Fruit fly (Drosophila melanogaster) S2 (cell line): Measurements from ENCODE around the gene RapGAP1.

Experiments used
- CG8478 ChIP-seq: fragments of >200 bp; optimal IDR thresholded peaks from 2 replicates; lab custom pipeline; 2018
- CTCF ChIP-seq, 2 experiments: fragments of >200 bp; optimal IDR thresholded peaks; 2 replicates each; lab custom pipeline; 2018

The RapGAP1 gene

DNA sequence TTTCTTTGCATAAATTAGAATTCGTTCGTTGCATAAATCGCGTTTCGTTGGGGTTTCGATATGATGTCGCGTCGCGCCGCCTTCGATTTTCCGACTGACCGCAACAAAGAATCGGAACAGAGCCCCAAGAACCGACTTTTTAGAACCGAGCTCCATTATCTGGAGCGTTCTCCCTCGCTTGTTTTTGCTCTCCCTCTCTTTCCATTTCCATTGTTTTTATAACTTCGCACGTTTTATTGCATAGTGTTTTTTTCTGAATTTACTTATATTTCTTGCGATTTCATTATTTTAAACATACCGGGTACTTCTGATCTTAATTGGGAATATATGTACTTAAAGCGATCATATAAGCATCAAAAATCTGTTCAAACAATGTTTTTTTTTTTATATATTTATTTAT lies at the start of gene RapGAP1:
TSS of gene RapGAP1 (minus strand) at position 101 of the 400 bp plus-strand sequence.
- TF ChIP-seq CG8478 (lab: Kevin White, UChicago) (no peak), CTCF (optimal IDR thresholded peaks at IDR 0.05; lab: Kevin White, UChicago) (no peak)

DNA sequence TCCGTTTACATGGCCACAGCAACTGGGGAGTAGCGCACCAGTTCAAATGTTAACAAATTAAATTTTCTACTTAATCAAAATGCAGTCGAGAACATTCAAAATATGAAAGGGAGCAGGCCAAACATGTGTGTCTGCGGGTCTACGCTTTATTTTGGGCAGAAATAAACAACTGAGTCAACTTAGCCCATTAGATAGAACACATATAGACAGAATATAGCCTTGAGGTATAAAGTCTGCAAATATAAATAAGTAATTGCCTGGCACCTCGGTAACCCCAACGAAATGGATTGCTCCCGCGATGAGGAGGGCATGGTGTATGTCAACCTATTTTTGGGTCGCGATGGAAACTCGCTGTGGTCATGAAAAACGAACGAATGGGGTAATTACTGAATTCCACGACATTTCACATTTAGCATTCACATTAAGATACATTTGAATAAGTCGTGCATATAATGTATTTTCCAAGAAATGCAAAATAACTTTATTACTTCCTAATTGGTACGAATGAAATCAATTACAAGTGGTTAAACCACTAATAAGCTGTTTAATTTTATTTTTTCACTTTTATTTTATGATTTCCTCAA lies 49.7 kb upstream of the RapGAP1 start:
- TF ChIP-seq CG8478 (lab: Kevin White, UChicago) (no peak), CTCF (optimal IDR thresholded peaks at IDR 0.05; lab: Kevin White, UChicago) (no peak)

DNA sequence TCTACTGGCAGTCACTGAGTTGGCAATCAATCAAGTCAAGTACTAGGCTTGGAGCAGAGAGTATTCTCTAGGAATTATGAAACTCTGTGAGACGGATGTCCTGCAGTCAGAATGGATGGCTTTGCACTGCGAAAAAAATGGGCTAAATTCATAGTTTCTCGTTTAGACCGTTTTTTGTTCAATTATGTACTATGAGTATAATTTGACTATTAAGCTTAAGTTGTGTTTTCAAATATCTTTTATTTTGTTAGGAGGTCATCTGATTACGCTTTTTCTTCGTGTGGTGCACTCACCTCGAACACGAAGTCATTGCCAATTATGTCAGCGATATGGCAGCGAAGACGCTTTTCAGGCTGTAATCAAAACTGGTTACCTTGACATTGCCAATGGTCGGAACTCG lies 48.7 kb upstream of the RapGAP1 start:
- TF ChIP-seq CTCF (optimal IDR thresholded peaks at IDR 0.05; lab: Kevin White, UChicago) = no peak
- no peak for TF ChIP-seq CG8478 (lab: Kevin White, UChicago)

DNA sequence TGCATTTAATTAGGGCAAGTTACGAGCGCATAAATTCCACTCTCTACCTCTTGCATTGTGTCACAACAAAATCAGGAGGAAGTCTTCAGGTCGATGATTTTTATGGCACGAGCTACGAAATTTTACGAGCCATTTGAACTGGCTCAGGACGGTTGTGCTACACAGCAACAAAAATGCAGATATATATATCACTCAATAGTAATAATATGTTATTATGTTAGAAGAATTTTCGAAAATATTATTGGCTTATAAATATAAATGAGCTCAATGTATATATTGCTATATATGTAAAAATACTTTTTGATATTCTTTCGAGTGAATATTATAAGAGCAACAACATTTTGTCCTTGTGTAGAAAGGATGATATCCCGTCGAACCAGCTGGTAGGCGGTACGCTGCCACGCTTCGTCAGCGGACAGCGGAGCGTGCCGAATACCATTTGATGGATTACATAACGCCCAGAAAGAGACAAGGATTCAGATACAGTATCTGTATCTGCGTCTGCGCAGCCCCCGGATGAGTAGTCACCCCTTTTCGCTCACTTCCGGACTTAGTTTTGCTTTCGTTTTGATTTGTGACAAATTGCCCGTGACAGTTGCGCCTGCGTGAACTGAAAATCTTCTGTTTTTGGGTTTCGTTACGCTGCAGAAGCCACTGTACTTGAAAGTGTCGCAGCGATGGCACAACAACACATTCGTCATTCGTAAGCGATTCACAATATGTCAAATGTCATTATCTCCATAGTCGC lies 45.5 kb upstream of the RapGAP1 start:
- TF ChIP-seq CG8478 (lab: Kevin White, UChicago) (no peak), CTCF (optimal IDR thresholded peaks at IDR 0.05; lab: Kevin White, UChicago) (no peak)

DNA sequence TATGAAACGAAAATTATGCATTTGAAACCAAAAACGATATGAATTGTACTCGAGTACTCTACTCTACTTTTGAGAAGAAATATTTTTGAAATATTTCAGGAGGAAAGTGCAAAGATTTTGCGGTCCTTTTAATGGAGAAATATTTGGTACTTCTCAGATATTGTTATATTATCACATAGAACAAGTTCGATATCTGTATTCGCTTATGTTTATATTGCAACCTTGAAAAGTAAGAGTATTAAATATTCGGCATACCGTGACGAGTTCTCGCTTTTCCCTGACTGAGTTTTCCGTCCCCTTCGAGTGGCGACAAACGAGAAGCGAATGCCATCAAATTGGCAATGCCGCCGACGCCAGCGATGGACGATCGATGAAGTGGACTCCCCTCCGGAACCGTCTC lies 42.9 kb upstream of the RapGAP1 start:
- TF ChIP-seq CTCF (optimal IDR thresholded peaks at IDR 0.05; lab: Kevin White, UChicago) (no peak), CG8478 (lab: Kevin White, UChicago) (no peak)

DNA sequence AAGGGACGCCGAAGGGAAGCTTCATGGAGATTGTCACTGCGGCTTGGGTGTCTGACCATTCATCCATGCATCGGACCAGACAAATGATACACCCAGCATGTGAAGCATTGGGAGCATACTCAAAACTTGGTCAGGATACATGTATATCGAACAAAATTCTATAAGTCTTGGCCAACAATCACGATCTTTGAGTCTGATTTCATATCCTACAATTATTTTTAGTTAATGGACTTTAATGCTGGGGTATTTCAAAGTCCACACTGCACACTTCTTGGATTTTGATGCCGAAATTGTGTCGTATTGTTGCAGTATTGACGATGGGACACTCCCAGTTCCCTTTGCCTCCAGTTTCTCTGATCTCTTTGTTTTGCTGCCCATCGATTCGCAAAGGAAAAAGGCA lies 40.5 kb upstream of the RapGAP1 start:
- no peak for TF ChIP-seq CG8478 (lab: Kevin White, UChicago)
- no peak for TF ChIP-seq CTCF (optimal IDR thresholded peaks at IDR 0.05; lab: Kevin White, UChicago)

DNA sequence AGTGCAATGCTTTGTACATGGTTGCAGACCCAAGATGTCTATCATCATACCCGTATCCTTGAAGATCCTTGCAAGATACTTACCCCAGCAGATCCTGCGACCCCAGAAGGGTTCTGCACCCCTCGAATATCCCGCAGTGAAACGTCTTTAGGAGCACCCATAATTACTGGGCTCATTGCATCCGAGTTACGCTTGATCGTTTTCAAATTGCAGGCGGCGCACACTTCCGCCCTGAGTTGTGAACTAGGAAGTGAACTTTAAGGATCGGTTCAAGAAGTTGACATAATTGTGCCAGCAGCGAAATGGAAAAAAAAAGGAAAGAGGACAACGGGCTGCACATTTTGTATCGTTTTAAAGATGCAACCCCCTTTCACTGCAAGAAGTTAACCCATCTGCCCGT lies 39.8 kb upstream of the RapGAP1 start:
- TF ChIP-seq CG8478 (lab: Kevin White, UChicago) = no peak
- no peak for TF ChIP-seq CTCF (optimal IDR thresholded peaks at IDR 0.05; lab: Kevin White, UChicago)

DNA sequence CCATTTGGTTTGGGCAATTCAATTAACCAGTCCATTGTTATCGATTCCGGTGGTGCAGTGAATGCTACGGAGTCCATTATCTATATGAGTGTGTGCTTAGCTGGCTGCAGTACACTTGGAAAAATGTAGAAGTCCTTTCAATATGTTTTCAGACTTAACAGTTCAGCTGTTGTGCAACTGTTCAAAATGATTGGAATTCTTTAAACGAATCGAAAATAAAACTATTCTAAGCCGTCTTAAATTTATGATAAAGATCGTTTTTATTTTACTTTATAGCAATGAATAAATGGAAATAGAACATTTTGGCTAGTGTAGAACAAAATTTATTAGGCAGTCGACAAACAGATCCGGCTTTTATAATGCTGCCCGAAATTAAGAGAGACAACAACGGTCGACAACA lies 38.0 kb upstream of the RapGAP1 start:
- TF ChIP-seq CG8478 (lab: Kevin White, UChicago) = no peak
- no peak for TF ChIP-seq CTCF (optimal IDR thresholded peaks at IDR 0.05; lab: Kevin White, UChicago)

DNA sequence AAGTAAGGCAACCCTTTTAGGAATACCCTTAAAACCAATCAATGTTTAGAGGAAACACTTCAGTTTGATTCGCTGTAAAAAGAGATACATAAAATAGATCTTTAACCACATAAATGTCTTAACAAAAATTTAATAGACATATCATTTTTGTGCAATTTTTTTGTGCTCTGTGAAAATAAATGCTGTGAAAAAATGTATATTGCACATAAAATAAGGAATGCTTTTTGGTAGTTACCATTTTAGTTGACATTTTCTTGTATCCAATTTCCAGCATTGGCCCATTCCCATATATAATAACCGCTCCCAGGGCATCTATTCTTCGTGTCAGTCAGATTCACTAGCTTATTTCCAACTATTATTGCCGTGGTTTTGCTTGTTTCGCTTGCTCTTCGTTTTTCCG lies 33.5 kb upstream of the RapGAP1 start:
- TF ChIP-seq CTCF (optimal IDR thresholded peaks at IDR 0.05; lab: Kevin White, UChicago) (no peak), CG8478 (lab: Kevin White, UChicago) (no peak)

DNA sequence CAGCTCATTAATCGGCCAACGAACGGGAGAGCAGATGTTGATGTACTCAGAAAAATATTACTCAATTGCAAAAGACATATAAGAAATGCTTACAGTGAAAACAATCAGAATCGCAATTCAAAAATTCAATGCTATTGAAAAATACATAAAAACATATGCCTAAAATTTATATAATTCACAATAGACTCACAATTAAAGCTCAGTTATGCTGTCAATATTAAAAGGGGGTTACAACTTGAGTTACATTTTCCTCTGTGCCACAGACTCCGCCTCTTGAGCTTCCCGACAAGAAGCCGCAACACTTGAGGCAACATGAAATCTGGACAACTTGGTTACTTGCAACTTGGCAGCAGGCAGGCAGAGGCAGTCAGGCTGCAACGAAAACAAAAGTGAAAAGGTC lies 32.8 kb upstream of the RapGAP1 start:
- TF ChIP-seq CG8478 (lab: Kevin White, UChicago) = no peak
- TF ChIP-seq CTCF (optimal IDR thresholded peaks at IDR 0.05; lab: Kevin White, UChicago) = no peak

DNA sequence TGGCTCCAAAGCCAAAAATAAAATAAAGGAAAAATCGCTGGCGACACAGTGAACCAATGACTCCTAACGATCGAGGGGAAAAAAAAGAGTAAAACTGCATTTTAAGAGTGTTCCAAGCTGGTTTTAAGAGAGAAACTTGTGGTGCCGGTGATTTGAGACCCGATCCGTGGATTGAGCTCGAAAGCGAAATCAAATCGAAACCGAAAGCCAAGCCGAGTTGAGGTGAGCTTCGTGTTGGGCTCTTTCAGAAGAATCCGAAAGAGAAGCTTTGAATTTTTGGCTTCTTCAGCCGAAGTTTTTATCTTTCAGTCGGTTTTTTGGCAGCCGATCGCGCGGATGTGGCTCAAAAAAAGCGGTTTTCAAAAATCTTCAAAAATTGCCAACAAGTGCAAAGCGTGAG lies 29.3 kb upstream of the RapGAP1 start, which contains the start of gene CG6739:
TSS of gene CG6739 (plus strand) at position 307 of the 400 bp plus-strand sequence.
- TF ChIP-seq CG8478 (lab: Kevin White, UChicago) (no peak), CTCF (optimal IDR thresholded peaks at IDR 0.05; lab: Kevin White, UChicago) (no peak)

DNA sequence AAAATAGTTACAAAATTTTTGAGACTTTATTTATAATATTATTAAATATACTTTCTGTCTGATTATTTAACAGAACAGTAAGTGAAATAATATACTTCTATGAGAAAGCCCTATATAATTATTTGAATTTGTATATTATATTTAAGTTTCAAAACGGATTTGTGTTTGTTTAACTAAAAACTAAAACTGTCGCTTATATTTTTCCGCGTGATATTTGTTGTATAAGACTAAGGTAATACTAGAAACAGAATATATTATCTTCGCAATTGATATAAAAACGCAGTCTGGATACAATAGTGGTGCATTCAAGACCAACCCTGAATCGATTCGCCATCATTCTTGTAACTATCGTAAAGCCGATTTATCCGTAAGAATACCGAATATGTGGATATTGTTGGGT lies 26.5 kb upstream of the RapGAP1 start, which contains the start of gene Cyp4d21:
TSS of gene Cyp4d21 (plus strand) at position 301 of the 400 bp plus-strand sequence.
- TF ChIP-seq CTCF (optimal IDR thresholded peaks at IDR 0.05; lab: Kevin White, UChicago) (no peak), CG8478 (lab: Kevin White, UChicago) (no peak)

DNA sequence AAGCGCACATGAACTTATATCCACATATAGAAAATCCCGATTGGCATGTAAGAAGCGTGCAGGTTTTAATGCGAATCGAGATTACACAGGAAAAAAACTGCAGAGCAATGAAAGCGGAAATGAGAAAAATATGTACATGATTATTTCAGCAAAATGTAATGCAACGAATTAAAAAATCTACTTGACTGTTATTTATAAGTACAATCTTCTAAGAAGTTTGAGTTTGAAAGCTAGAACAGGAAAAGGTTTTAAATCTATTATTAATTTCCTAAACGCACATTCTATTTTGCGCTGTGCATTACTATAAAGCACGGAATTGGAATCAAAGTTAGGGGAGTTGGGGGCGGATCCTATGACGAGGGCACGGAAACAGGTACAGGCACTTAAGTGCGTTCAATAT lies 23.1 kb upstream of the RapGAP1 start:
- no peak for TF ChIP-seq CTCF (optimal IDR thresholded peaks at IDR 0.05; lab: Kevin White, UChicago)
- no peak for TF ChIP-seq CG8478 (lab: Kevin White, UChicago)

DNA sequence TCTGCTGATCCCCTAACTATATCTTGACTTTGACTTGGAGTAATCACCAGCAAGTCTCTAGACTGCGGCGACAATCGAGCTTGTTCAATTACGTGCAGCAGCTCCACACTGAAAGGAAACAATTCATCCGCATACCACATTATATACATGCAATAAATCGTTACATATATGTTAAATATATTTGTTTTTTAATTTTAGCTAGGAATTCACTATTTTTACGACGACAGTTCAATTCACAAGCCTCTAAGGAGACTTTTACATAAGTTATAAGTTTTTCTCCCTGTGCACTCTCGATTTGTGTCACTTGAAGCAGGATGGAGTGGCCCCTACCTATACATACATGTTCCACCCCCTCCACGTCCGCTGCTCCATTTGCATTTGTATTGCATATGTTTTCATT lies 19.9 kb upstream of the RapGAP1 start:
- TF ChIP-seq CTCF (optimal IDR thresholded peaks at IDR 0.05; lab: Kevin White, UChicago) (no peak), CG8478 (lab: Kevin White, UChicago) (no peak)

DNA sequence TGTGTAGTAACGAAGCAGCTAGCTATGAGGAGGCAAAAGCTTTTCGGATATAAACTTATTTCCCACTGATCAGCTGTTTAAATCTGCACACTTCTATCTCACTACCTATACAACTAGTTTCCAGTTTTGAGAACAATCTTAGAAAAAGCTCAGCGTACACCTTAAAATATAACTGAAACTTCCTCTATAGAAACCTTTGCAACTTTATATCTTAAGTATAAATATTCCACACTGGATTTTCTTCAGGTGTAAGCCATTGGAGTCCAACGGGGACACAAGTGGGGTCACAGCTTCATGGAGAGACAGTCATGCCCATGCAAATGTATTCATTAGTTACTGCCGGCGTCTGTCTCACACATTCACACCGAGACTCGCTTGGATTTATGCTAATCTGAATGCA lies 19.5 kb upstream of the RapGAP1 start:
- TF ChIP-seq CG8478 (lab: Kevin White, UChicago) (no peak), CTCF (optimal IDR thresholded peaks at IDR 0.05; lab: Kevin White, UChicago) (no peak)

DNA sequence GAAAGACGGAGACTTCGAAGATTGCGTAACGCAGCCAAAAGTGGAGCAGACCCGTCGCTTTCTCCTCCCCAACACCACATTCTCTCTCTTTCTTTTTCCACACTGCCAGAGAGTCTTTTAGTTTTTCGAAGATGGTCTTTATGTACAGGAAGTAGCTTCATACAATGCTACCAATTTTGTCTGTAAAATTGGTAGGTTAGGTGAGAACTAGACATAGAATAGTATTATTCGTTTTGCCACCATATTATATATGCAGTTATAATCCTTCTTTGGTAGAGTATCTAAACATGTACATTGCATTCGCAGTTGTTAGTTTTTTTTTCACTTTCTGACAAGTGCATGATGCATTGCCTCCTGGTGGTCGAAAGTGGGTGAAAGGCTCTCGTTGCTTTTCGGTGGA lies 18.7 kb upstream of the RapGAP1 start:
- TF ChIP-seq CG8478 (lab: Kevin White, UChicago) (no peak), CTCF (optimal IDR thresholded peaks at IDR 0.05; lab: Kevin White, UChicago) (no peak)
